Fruit fly (Drosophila melanogaster) whole organism, wandering third instar larva: Measurements from ENCODE around the gene Zip88E.

Experiments used
- Abd-B ChIP-seq: fragments of >200 bp; optimal IDR thresholded peaks from 2 replicates; lab custom pipeline; 2017; ENCODE audit warnings: missing biosample characterization, missing genetic modification characterization
- CG32264 ChIP-seq: fragments of 200-800 bp; sonication (Bioruptor generic); optimal IDR thresholded peaks from 2 replicates; lab custom pipeline; 2016; ENCODE audit warnings: missing biosample characterization, missing genetic modification characterization
- CG9705 ChIP-seq: fragments of 200-800 bp; sonication (Bioruptor generic); optimal IDR thresholded peaks from 2 replicates; lab custom pipeline; 2018; ENCODE audit warnings: missing biosample characterization, mild to moderate bottlenecking, missing genetic modification characterization
- CrebA ChIP-seq: fragments of 200-800 bp; sonication (Bioruptor generic); optimal IDR thresholded peaks from 2 replicates; lab custom pipeline; 2016; ENCODE audit warnings: missing biosample characterization, mild to moderate bottlenecking, missing genetic modification characterization, borderline replicate concordance
- Dfd ChIP-seq: fragments of >200 bp; optimal IDR thresholded peaks from 2 replicates; lab custom pipeline; 2017; ENCODE audit warnings: missing biosample characterization, missing genetic modification characterization
- Dif ChIP-seq: fragments of 200-275, 200-300 bp; sonication (Bioruptor generic); optimal IDR thresholded peaks from 2 replicates; lab custom pipeline; 2018; ENCODE audit warnings: missing biosample characterization, missing genetic modification characterization; ENCODE audit not compliant: partially characterized antibody
- GATAd ChIP-seq: sonication (Bioruptor generic); optimal IDR thresholded peaks from 2 replicates; lab custom pipeline; 2016; ENCODE audit warnings: missing biosample characterization, missing genetic modification characterization
- HLH106 ChIP-seq: fragments of 200-800 bp; optimal IDR thresholded peaks from 3 replicates; lab custom pipeline; 2019; ENCODE audit warnings: missing biosample characterization, mild to moderate bottlenecking, missing genetic modification characterization, moderate library complexity
- Hnf4 ChIP-seq: fragments of 200-800 bp; sonication (Bioruptor generic); optimal IDR thresholded peaks from 2 replicates; lab custom pipeline; 2016; ENCODE audit warnings: missing biosample characterization, mild to moderate bottlenecking, missing genetic modification characterization
- Hr78 ChIP-seq: fragments of >200 bp; optimal IDR thresholded peaks from 2 replicates; lab custom pipeline; 2017; ENCODE audit warnings: missing biosample characterization, missing genetic modification characterization
- Hr83 ChIP-seq: fragments of 200-300 bp; sonication (Bioruptor generic); optimal IDR thresholded peaks from 2 replicates; lab custom pipeline; 2016; ENCODE audit warnings: missing biosample characterization, mild to moderate bottlenecking, missing genetic modification characterization, moderate library complexity; ENCODE audit not compliant: poor library complexity, severe bottlenecking
- Jra ChIP-seq: sonication (Bioruptor generic); optimal IDR thresholded peaks from 2 replicates; lab custom pipeline; 2016; ENCODE audit warnings: missing biosample characterization, missing genetic modification characterization
- Mio ChIP-seq: sonication (Bioruptor generic); optimal IDR thresholded peaks from 2 replicates; lab custom pipeline; 2016; ENCODE audit warnings: missing biosample characterization, missing genetic modification characterization
- Myc ChIP-seq: fragments of >200 bp; optimal IDR thresholded peaks from 2 replicates; lab custom pipeline; 2017
- N ChIP-seq: fragments of >200 bp; optimal IDR thresholded peaks from 2 replicates; lab custom pipeline; 2018; ENCODE audit warnings: missing biosample characterization, missing external identifiers, missing genetic modification characterization
- OdsH ChIP-seq: fragments of 200-800 bp; sonication (Bioruptor generic); optimal IDR thresholded peaks from 2 replicates; lab custom pipeline; 2016; ENCODE audit warnings: missing biosample characterization, mild to moderate bottlenecking, missing genetic modification characterization
- Rel ChIP-seq, 2 experiments: fragments of 200-800 bp; sonication (Bioruptor generic) in 1 of 2; optimal IDR thresholded peaks; 2 replicates in 1 of 2; 3 replicates in 1 of 2; lab custom pipeline; 2016 to 2019; ENCODE audit warnings: mild to moderate bottlenecking in 2 of 2, missing biosample characterization in 2 of 2, missing genetic modification characterization in 2 of 2, moderate library complexity in 1 of 2
- Sp1 ChIP-seq: fragments of 200-800 bp; sonication (Bioruptor generic); optimal IDR thresholded peaks from 3 replicates; lab custom pipeline; 2019; ENCODE audit warnings: missing biosample characterization, mild to moderate bottlenecking, missing genetic modification characterization, moderate library complexity
- Vsx2 ChIP-seq: fragments of 200-300, 225-300 bp; sonication (Bioruptor generic); optimal IDR thresholded peaks from 2 replicates; lab custom pipeline; 2018; ENCODE audit warnings: missing biosample characterization, missing genetic modification characterization; ENCODE audit not compliant: partially characterized antibody
- br ChIP-seq: fragments of 200-800 bp; sonication (Bioruptor generic); optimal IDR thresholded peaks from 2 replicates; lab custom pipeline; 2016; ENCODE audit warnings: missing biosample characterization, missing genetic modification characterization
- brk ChIP-seq: fragments of 200-800 bp; sonication (Bioruptor generic); optimal IDR thresholded peaks from 2 replicates; lab custom pipeline; 2016; ENCODE audit warnings: missing biosample characterization, mild to moderate bottlenecking, missing genetic modification characterization
- dl ChIP-seq, 2 experiments: fragments of 175-275, 200-275 bp in 1 of 2; fragments of 200-275 bp in 1 of 2; sonication (Bioruptor generic); optimal IDR thresholded peaks; lab custom pipeline; 2018; ENCODE audit warnings: mild to moderate bottlenecking in 2 of 2, missing biosample characterization in 2 of 2, missing genetic modification characterization in 2 of 2, moderate library complexity in 2 of 2; ENCODE audit not compliant: partially characterized antibody in 2 of 2, insufficient read depth in 1 of 2
- dmrt93B ChIP-seq: fragments of 200-800 bp; sonication (Bioruptor generic); optimal IDR thresholded peaks from 2 replicates; lab custom pipeline; 2018; ENCODE audit warnings: missing biosample characterization, mild to moderate bottlenecking, missing genetic modification characterization
- dsf ChIP-seq: sonication (Bioruptor generic); optimal IDR thresholded peaks from 2 replicates; lab custom pipeline; 2016; ENCODE audit warnings: missing biosample characterization, missing genetic modification characterization, borderline replicate concordance
- ey ChIP-seq: fragments of 200-800 bp; sonication (Bioruptor generic); optimal IDR thresholded peaks from 2 replicates; lab custom pipeline; 2016; ENCODE audit warnings: missing biosample characterization, missing genetic modification characterization
- foxo ChIP-seq, 2 experiments: fragments of 200-800 bp; sonication (Bioruptor generic); optimal IDR thresholded peaks; 2 replicates in 1 of 2; 3 replicates in 1 of 2; lab custom pipeline; 2016 to 2017; ENCODE audit warnings: missing biosample characterization in 2 of 2, missing genetic modification characterization in 2 of 2
- fru ChIP-seq: fragments of 200-800 bp; sonication (Bioruptor generic); optimal IDR thresholded peaks from 3 replicates; lab custom pipeline; 2016; ENCODE audit warnings: missing biosample characterization, mild to moderate bottlenecking, missing genetic modification characterization
- h ChIP-seq: fragments of 200-800 bp; sonication (Bioruptor generic); optimal IDR thresholded peaks from 3 replicates; lab custom pipeline; 2016; ENCODE audit warnings: missing biosample characterization, mild to moderate bottlenecking, missing genetic modification characterization
- jim ChIP-seq: fragments of 175-275, 200-325 bp; sonication (Bioruptor generic); optimal IDR thresholded peaks from 2 replicates; lab custom pipeline; 2016; ENCODE audit warnings: missing biosample characterization, mild to moderate bottlenecking, missing genetic modification characterization
- lola ChIP-seq: fragments of >200 bp; optimal IDR thresholded peaks from 2 replicates; lab custom pipeline; 2017; ENCODE audit warnings: missing biosample characterization, missing genetic modification characterization
- pan ChIP-seq: fragments of >200 bp; optimal IDR thresholded peaks from 2 replicates; lab custom pipeline; 2017
- psq ChIP-seq: fragments of 200-800 bp; sonication (Bioruptor generic); optimal IDR thresholded peaks from 3 replicates; lab custom pipeline; 2017; ENCODE audit warnings: missing biosample characterization, mild to moderate bottlenecking, missing genetic modification characterization, moderate library complexity
- rgr ChIP-seq: fragments of 200-800 bp; sonication (Bioruptor generic); optimal IDR thresholded peaks from 3 replicates; lab custom pipeline; 2016; ENCODE audit warnings: missing biosample characterization, mild to moderate bottlenecking, missing genetic modification characterization
- sage ChIP-seq: fragments of 200-800 bp; sonication (Bioruptor generic); optimal IDR thresholded peaks from 2 replicates; lab custom pipeline; 2016; ENCODE audit warnings: missing biosample characterization, mild to moderate bottlenecking, missing genetic modification characterization
- sv ChIP-seq: fragments of 200-800 bp; sonication (Bioruptor generic); optimal IDR thresholded peaks from 3 replicates; lab custom pipeline; 2016; ENCODE audit warnings: missing biosample characterization, missing genetic modification characterization
- tai ChIP-seq: sonication (Bioruptor generic); optimal IDR thresholded peaks from 2 replicates; lab custom pipeline; 2016; ENCODE audit warnings: missing biosample characterization, missing genetic modification characterization
- usp ChIP-seq: fragments of >200 bp; optimal IDR thresholded peaks from 2 replicates; lab custom pipeline; 2017; ENCODE audit warnings: missing biosample characterization, missing genetic modification characterization
- woc ChIP-seq: sonication (Bioruptor generic); optimal IDR thresholded peaks from 2 replicates; lab custom pipeline; 2016; ENCODE audit warnings: missing biosample characterization, mild to moderate bottlenecking, missing genetic modification characterization

The Zip88E gene

DNA sequence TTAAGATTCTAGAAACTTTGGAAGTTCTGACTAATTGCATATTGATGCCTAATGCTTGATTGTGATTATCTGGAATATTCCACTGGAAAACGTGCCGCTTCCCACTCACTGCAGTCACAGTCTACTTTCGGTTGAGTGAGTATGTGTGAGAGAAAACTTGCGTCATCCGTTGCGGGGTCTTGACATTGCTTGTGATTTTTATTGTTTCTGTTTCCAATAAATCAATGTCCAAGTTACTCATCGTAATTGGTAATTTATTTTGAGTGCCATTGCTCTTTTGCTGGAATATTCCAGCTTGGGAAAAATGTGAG is 25.5 kb upstream of the Zip88E start:
- TF ChIP-seq Vsx2 (GFP tag; lab: Kevin White, UChicago) = no peak
- TF ChIP-seq br = no peak
- no peak for TF ChIP-seq tai
- no peak for TF ChIP-seq Hnf4
- no peak for TF ChIP-seq Myc (lab: Kevin White, UChicago)
- no peak for TF ChIP-seq HLH106 (tag; lab: Kevin White, UChicago)
- TF ChIP-seq Sp1 = no peak
- no peak for TF ChIP-seq Rel (GFP tag; optimal IDR thresholded peaks at IDR 0.05; lab: Kevin White, UChicago)
- no peak for TF ChIP-seq Rel (tag; optimal IDR thresholded peaks at IDR 0.05; lab: Kevin White, UChicago)
- no peak for TF ChIP-seq rgr (GFP tag; lab: Kevin White, UChicago)
- TF ChIP-seq Hr78 (GFP tag; lab: Kevin White, UChicago) = no peak
- no peak for TF ChIP-seq dl (GFP tag; optimal IDR thresholded peaks at IDR 0.05; lab: Kevin White, UChicago; ENCODE audit: insufficient read depth in 1 of 2, partially characterized antibody in 2 of 2)
- TF ChIP-seq psq (GFP tag; lab: Kevin White, UChicago) = no peak
- no peak for TF ChIP-seq lola (GFP tag; lab: Kevin White, UChicago)
- TF ChIP-seq N (GFP tag; lab: Kevin White, UChicago) = no peak
- no peak for TF ChIP-seq Mio
- no peak for TF ChIP-seq jim

dm6 chr3R:15243452-15243851 is 25.0 kb upstream of the Zip88E start:
- no peak for TF ChIP-seq sv
- peak; percentile 33 for TF ChIP-seq Jra (GFP tag; lab: Kevin White, UChicago)
- no peak for TF ChIP-seq foxo (GFP tag; optimal IDR thresholded peaks at IDR 0.05; lab: Kevin White, UChicago)
- no peak for TF ChIP-seq woc (GFP tag; lab: Kevin White, UChicago)
- TF ChIP-seq Hnf4 = no peak
- TF ChIP-seq dmrt93B (GFP tag; lab: Kevin White, UChicago) = no peak
- TF ChIP-seq Hr83 (GFP tag; lab: Kevin White, UChicago) = no peak
- no peak for TF ChIP-seq br
- no peak for TF ChIP-seq GATAd (GFP tag; lab: Kevin White, UChicago)
- peak; percentile 63 for TF ChIP-seq h
- TF ChIP-seq HLH106 (tag; lab: Kevin White, UChicago) = no peak
- no peak for TF ChIP-seq dl (GFP tag; optimal IDR thresholded peaks at IDR 0.05; lab: Kevin White, UChicago; ENCODE audit: insufficient read depth in 1 of 2, partially characterized antibody in 2 of 2)
- TF ChIP-seq Mio = no peak
- TF ChIP-seq usp (GFP tag; lab: Kevin White, UChicago) = no peak
- TF ChIP-seq Dif (GFP tag; lab: Kevin White, UChicago) = peak; percentile 48
- TF ChIP-seq rgr (GFP tag; lab: Kevin White, UChicago) = peak; percentile 13
- TF ChIP-seq Hr78 (GFP tag; lab: Kevin White, UChicago) = peak; percentile 29
- peak; percentile 9 for TF ChIP-seq Rel (GFP tag; optimal IDR thresholded peaks at IDR 0.05; lab: Kevin White, UChicago)
- TF ChIP-seq Rel (tag; optimal IDR thresholded peaks at IDR 0.05; lab: Kevin White, UChicago) = peak; percentile 34
- TF ChIP-seq OdsH = no peak
- no peak for TF ChIP-seq CrebA (GFP tag; lab: Kevin White, UChicago)
- no peak for TF ChIP-seq tai
- TF ChIP-seq CG32264 (GFP tag; lab: Kevin White, UChicago) = peak; percentile 30
- TF ChIP-seq N (GFP tag; lab: Kevin White, UChicago) = peak; percentile 69
- TF ChIP-seq sage (GFP tag; lab: Kevin White, UChicago) = peak; percentile 60
- TF ChIP-seq lola (GFP tag; lab: Kevin White, UChicago) = no peak
- TF ChIP-seq Dfd = no peak
- peak; percentile 56 for TF ChIP-seq Myc (lab: Kevin White, UChicago)
- peak; percentile 0 for TF ChIP-seq fru
- no peak for TF ChIP-seq psq (GFP tag; lab: Kevin White, UChicago)
- TF ChIP-seq CG9705 (GFP tag; lab: Kevin White, UChicago) = no peak
- no peak for TF ChIP-seq dsf
- no peak for TF ChIP-seq Abd-B
- TF ChIP-seq pan (lab: Kevin White, UChicago) = no peak
- no peak for TF ChIP-seq jim
- TF ChIP-seq brk (GFP tag; lab: Kevin White, UChicago) = peak; percentile 34
- no peak for TF ChIP-seq Vsx2 (GFP tag; lab: Kevin White, UChicago)
- TF ChIP-seq ey = peak; percentile 4
- TF ChIP-seq Sp1 = no peak

dm6 chr3R:15246601-15247000 is 21.9 kb upstream of the Zip88E start:
- TF ChIP-seq Vsx2 (GFP tag; lab: Kevin White, UChicago) = no peak
- TF ChIP-seq lola (GFP tag; lab: Kevin White, UChicago) = no peak
- TF ChIP-seq h = peak; percentile 7
- TF ChIP-seq foxo (GFP tag; optimal IDR thresholded peaks at IDR 0.05; lab: Kevin White, UChicago) = peak in 1 of 2 experiments; percentile 22
- peak; percentile 4 for TF ChIP-seq br
- peak; percentile 8 for TF ChIP-seq Sp1
- no peak for TF ChIP-seq Dfd
- TF ChIP-seq Jra (GFP tag; lab: Kevin White, UChicago) = peak; percentile 9
- no peak for TF ChIP-seq Rel (GFP tag; optimal IDR thresholded peaks at IDR 0.05; lab: Kevin White, UChicago)
- TF ChIP-seq Rel (tag; optimal IDR thresholded peaks at IDR 0.05; lab: Kevin White, UChicago) = peak; percentile 98
